Fruit fly (Drosophila melanogaster) whole organism, embryonic: ENCODE data around the gene CG4593.
A peak's percentile ranks its signal among the peaks of the same experiment; 100 is the strongest.

Experiments
- Aef1 ChIP-seq: fragments of 200-800 bp; sonication (Bioruptor generic); IDR thresholded peaks from 3 replicates; pipeline ENCODE4 v1.3.6; 2022; ENCODE audit warnings: missing biosample characterization, missing genetic modification characterization
- Antp ChIP-seq: fragments of 200-800 bp; sonication (Bioruptor generic); optimal IDR thresholded peaks from 3 replicates; lab custom pipeline; 2016; ENCODE audit warnings: missing biosample characterization, missing genetic modification characterization
- Atf3 ChIP-seq: fragments of 200-800 bp; sonication (Bioruptor generic); optimal IDR thresholded peaks from 3 replicates; lab custom pipeline; 2016; ENCODE audit warnings: missing biosample characterization, missing genetic modification characterization
- Atf6 ChIP-seq: fragments of 200-800 bp; sonication (Bioruptor generic); IDR thresholded peaks from 2 replicates; pipeline ENCODE4 v1.3.6; 2022; ENCODE audit warnings: missing biosample characterization, missing genetic modification characterization
- Blimp-1 ChIP-seq: fragments of 200-800 bp; sonication (Bioruptor generic); optimal IDR thresholded peaks from 3 replicates; lab custom pipeline; 2018; ENCODE audit warnings: missing biosample characterization, missing genetic modification characterization, mild to moderate bottlenecking, moderate library complexity, missing genetic modification reagents
- CG10462 ChIP-seq: fragments of 200-800 bp; sonication (Bioruptor generic); optimal IDR thresholded peaks from 2 replicates; lab custom pipeline; 2016; ENCODE audit warnings: missing biosample characterization, missing genetic modification characterization
- CG11247 ChIP-seq: fragments of 200-800 bp; sonication (Bioruptor generic); IDR thresholded peaks from 2 replicates; pipeline ENCODE4 v1.3.6; 2022; ENCODE audit warnings: missing biosample characterization, missing genetic modification characterization
- CG11695 ChIP-seq: fragments of 200-800 bp; sonication (Bioruptor generic); IDR thresholded peaks from 3 replicates; pipeline ENCODE4 v1.3.6; 2022; ENCODE audit warnings: missing biosample characterization, missing genetic modification characterization
- CG12659 ChIP-seq: fragments of 200-800 bp; sonication (Bioruptor generic); optimal IDR thresholded peaks from 3 replicates; lab custom pipeline; 2017; ENCODE audit warnings: mild to moderate bottlenecking, missing biosample characterization, missing genetic modification reagents, missing genetic modification characterization
- CG13424 ChIP-seq: fragments of 200-800 bp; sonication (Bioruptor generic); optimal IDR thresholded peaks from 2 replicates; lab custom pipeline; 2019; ENCODE audit warnings: missing biosample characterization, mild to moderate bottlenecking, missing genetic modification characterization, moderate library complexity
- CG15601 ChIP-seq: fragments of 200-800 bp; sonication (Bioruptor generic); optimal IDR thresholded peaks from 3 replicates; lab custom pipeline; 2019; ENCODE audit warnings: missing biosample characterization, mild to moderate bottlenecking, missing genetic modification characterization, moderate library complexity
- CG15696 ChIP-seq: fragments of 200-800 bp; sonication (Bioruptor generic); optimal IDR thresholded peaks from 2 replicates; lab custom pipeline; 2019; ENCODE audit warnings: missing biosample characterization, mild to moderate bottlenecking, missing genetic modification characterization, moderate library complexity
- CG1647 ChIP-seq: fragments of 200-800 bp; sonication (Bioruptor generic); optimal IDR thresholded peaks from 3 replicates; lab custom pipeline; 2016; ENCODE audit warnings: missing biosample characterization, missing genetic modification characterization
- CG16863 ChIP-seq: fragments of 200-800 bp; sonication (Bioruptor generic); optimal IDR thresholded peaks from 3 replicates; lab custom pipeline; 2016; ENCODE audit warnings: missing biosample characterization, missing genetic modification characterization
- CG17385 ChIP-seq: fragments of 200-800 bp; sonication (Bioruptor generic); optimal IDR thresholded peaks from 3 replicates; lab custom pipeline; 2018; ENCODE audit warnings: missing biosample characterization, mild to moderate bottlenecking, missing genetic modification characterization
- CG18619 ChIP-seq: fragments of 200-800 bp; sonication (Bioruptor generic); optimal IDR thresholded peaks from 3 replicates; lab custom pipeline; 2017; ENCODE audit warnings: missing biosample characterization, mild to moderate bottlenecking, missing genetic modification characterization
- CG2116 ChIP-seq: fragments of 200-800 bp; sonication (Bioruptor generic); optimal IDR thresholded peaks from 3 replicates; lab custom pipeline; 2018; ENCODE audit warnings: missing biosample characterization, mild to moderate bottlenecking, missing genetic modification characterization
- CG2120 ChIP-seq: fragments of 200-800 bp; sonication (Bioruptor generic); optimal IDR thresholded peaks from 3 replicates; lab custom pipeline; 2016; ENCODE audit warnings: missing biosample characterization, missing genetic modification characterization
- CG32767 ChIP-seq: fragments of 200-800 bp; sonication (Bioruptor generic); IDR thresholded peaks from 2 replicates; pipeline ENCODE4 v1.3.6; 2022; ENCODE audit warnings: missing biosample characterization, missing genetic modification characterization
- CG32772 ChIP-seq: fragments of 200-800 bp; sonication (Bioruptor generic); IDR thresholded peaks from 2 replicates; pipeline ENCODE4 v1.3.6; 2022; ENCODE audit warnings: missing biosample characterization, missing genetic modification characterization
- CG3281 ChIP-seq: fragments of 200-800 bp; sonication (Bioruptor generic); optimal IDR thresholded peaks from 3 replicates; lab custom pipeline; 2017; ENCODE audit warnings: missing biosample characterization, mild to moderate bottlenecking, missing genetic modification characterization
- CG34376 ChIP-seq: fragments of 200-800 bp; sonication (Bioruptor generic); optimal IDR thresholded peaks from 2 replicates; lab custom pipeline; 2018; ENCODE audit warnings: missing biosample characterization, mild to moderate bottlenecking, missing genetic modification characterization
- CG5953 ChIP-seq: fragments of 200-800 bp; sonication (Bioruptor generic); IDR thresholded peaks from 2 replicates; pipeline ENCODE4 v1.3.6; 2022; ENCODE audit warnings: missing biosample characterization, missing genetic modification characterization
- CG6683 ChIP-seq: fragments of 200-800 bp; sonication (Bioruptor generic); optimal IDR thresholded peaks from 2 replicates; lab custom pipeline; 2017; ENCODE audit warnings: missing biosample characterization, mild to moderate bottlenecking, missing genetic modification characterization, missing genetic modification reagents
- CG7987 ChIP-seq: fragments of 200-800 bp; sonication (Bioruptor generic); optimal IDR thresholded peaks from 2 replicates; lab custom pipeline; 2018; ENCODE audit warnings: missing biosample characterization, mild to moderate bottlenecking, missing genetic modification characterization, moderate library complexity
- CG8089 ChIP-seq: fragments of 200-800 bp; sonication (Bioruptor generic); optimal IDR thresholded peaks from 3 replicates; lab custom pipeline; 2016; ENCODE audit warnings: missing biosample characterization, missing genetic modification characterization
- CG8478 ChIP-seq: fragments of >200 bp; optimal IDR thresholded peaks from 2 replicates; lab custom pipeline; 2018
- CHES-1-like ChIP-seq: fragments of 200-800 bp; sonication (Bioruptor generic); optimal IDR thresholded peaks from 2 replicates; lab custom pipeline; 2016; ENCODE audit warnings: missing biosample characterization, missing genetic modification characterization
- D19B ChIP-seq: fragments of 200-800 bp; sonication (Bioruptor generic); optimal IDR thresholded peaks from 2 replicates; lab custom pipeline; 2017; ENCODE audit warnings: missing biosample characterization, mild to moderate bottlenecking, missing genetic modification characterization
- Elba2 ChIP-seq: fragments of 200-800 bp; sonication (Bioruptor generic); optimal IDR thresholded peaks from 3 replicates; lab custom pipeline; 2016; ENCODE audit warnings: missing biosample characterization, missing genetic modification characterization
- Fer3 ChIP-seq: fragments of 200-800 bp; sonication (Bioruptor generic); optimal IDR thresholded peaks from 2 replicates; lab custom pipeline; 2018; ENCODE audit warnings: missing biosample characterization, mild to moderate bottlenecking, missing genetic modification characterization, moderate library complexity
- Hey ChIP-seq: fragments of 200-800 bp; sonication (Bioruptor generic); optimal IDR thresholded peaks from 3 replicates; lab custom pipeline; 2018; ENCODE audit warnings: missing biosample characterization, mild to moderate bottlenecking, missing genetic modification characterization
- Hr3 ChIP-seq: fragments of 200-800 bp; sonication (Bioruptor generic); optimal IDR thresholded peaks from 3 replicates; lab custom pipeline; 2016; ENCODE audit warnings: missing biosample characterization, missing genetic modification characterization
- Kr ChIP-seq: fragments of 200-800 bp; sonication (Bioruptor generic); optimal IDR thresholded peaks from 2 replicates; lab custom pipeline; 2017; ENCODE audit warnings: missing biosample characterization, mild to moderate bottlenecking, missing genetic modification characterization
- Lpt ChIP-seq: fragments of >200 bp; optimal IDR thresholded peaks from 2 replicates; lab custom pipeline; 2018; ENCODE audit warnings: missing biosample characterization, missing genetic modification characterization
- Sox102F ChIP-seq: fragments of 200-800 bp; sonication (Bioruptor generic); optimal IDR thresholded peaks from 2 replicates; lab custom pipeline; 2018; ENCODE audit warnings: missing biosample characterization, mild to moderate bottlenecking, missing genetic modification characterization, moderate library complexity
- Tbp ChIP-seq: fragments of >200 bp; optimal IDR thresholded peaks from 2 replicates; lab custom pipeline; 2018; ENCODE audit warnings: missing biosample characterization, missing genetic modification characterization
- YL-1 ChIP-seq: fragments of 200-800 bp; sonication (Bioruptor generic); optimal IDR thresholded peaks from 3 replicates; lab custom pipeline; 2017; ENCODE audit warnings: missing biosample characterization, mild to moderate bottlenecking, missing genetic modification characterization
- ap ChIP-seq: fragments of 200-800 bp; sonication (Bioruptor generic); IDR thresholded peaks from 2 replicates; pipeline ENCODE4 v1.3.6; 2022; ENCODE audit warnings: missing biosample characterization, missing genetic modification characterization
- ase ChIP-seq: fragments of 200-800 bp; sonication (Bioruptor generic); IDR thresholded peaks from 3 replicates; pipeline ENCODE4 v1.3.6; 2022; ENCODE audit warnings: missing biosample characterization, missing genetic modification characterization
- ato ChIP-seq: fragments of 200-800 bp; sonication (Bioruptor generic); IDR thresholded peaks from 2 replicates; pipeline ENCODE4 v1.3.6; 2022; ENCODE audit warnings: missing biosample characterization, missing genetic modification characterization; ENCODE audit not compliant: partially characterized antibody
- caup ChIP-seq: fragments of 200-800 bp; sonication (Bioruptor generic); optimal IDR thresholded peaks from 3 replicates; lab custom pipeline; 2017; ENCODE audit warnings: missing biosample characterization, mild to moderate bottlenecking, missing genetic modification characterization, moderate library complexity; ENCODE audit not compliant: severe bottlenecking
- dan ChIP-seq: fragments of 200-800 bp; sonication (Bioruptor generic); IDR thresholded peaks from 2 replicates; pipeline ENCODE4 v1.3.6; 2022; ENCODE audit warnings: missing biosample characterization, missing genetic modification characterization
- disco-r ChIP-seq: fragments of 200-800 bp; sonication (Bioruptor generic); optimal IDR thresholded peaks from 2 replicates; lab custom pipeline; 2016; ENCODE audit warnings: missing biosample characterization, missing genetic modification characterization
- ftz-f1 ChIP-seq: fragments of 200-800 bp; sonication (Bioruptor generic); optimal IDR thresholded peaks from 2 replicates; lab custom pipeline; 2016; ENCODE audit warnings: missing biosample characterization, missing genetic modification characterization
- gcm ChIP-seq: fragments of 200-800 bp; sonication (Bioruptor generic); optimal IDR thresholded peaks from 2 replicates; lab custom pipeline; 2019; ENCODE audit warnings: missing biosample characterization, mild to moderate bottlenecking, missing genetic modification characterization, moderate library complexity
- jigr1 ChIP-seq: fragments of 200-800 bp; sonication (Bioruptor generic); IDR thresholded peaks from 3 replicates; pipeline ENCODE4 v1.3.6; 2022; ENCODE audit warnings: missing biosample characterization, missing genetic modification characterization
- nau ChIP-seq: fragments of 200-800 bp; sonication (Bioruptor generic); optimal IDR thresholded peaks from 3 replicates; lab custom pipeline; 2017; ENCODE audit warnings: missing biosample characterization, mild to moderate bottlenecking, missing genetic modification characterization, missing genetic modification reagents
- pb ChIP-seq: fragments of 200-800 bp; sonication (Bioruptor generic); optimal IDR thresholded peaks from 3 replicates; lab custom pipeline; 2016; ENCODE audit warnings: missing biosample characterization, missing genetic modification characterization
- sima ChIP-seq: fragments of 200-800 bp; sonication (Bioruptor generic); optimal IDR thresholded peaks from 2 replicates; lab custom pipeline; 2016; ENCODE audit warnings: missing biosample characterization, missing genetic modification characterization
- trh ChIP-seq: fragments of 200-800 bp; sonication (Bioruptor generic); optimal IDR thresholded peaks from 2 replicates; lab custom pipeline; 2016; ENCODE audit warnings: missing biosample characterization, missing genetic modification characterization

CG4593 gene

DNA sequence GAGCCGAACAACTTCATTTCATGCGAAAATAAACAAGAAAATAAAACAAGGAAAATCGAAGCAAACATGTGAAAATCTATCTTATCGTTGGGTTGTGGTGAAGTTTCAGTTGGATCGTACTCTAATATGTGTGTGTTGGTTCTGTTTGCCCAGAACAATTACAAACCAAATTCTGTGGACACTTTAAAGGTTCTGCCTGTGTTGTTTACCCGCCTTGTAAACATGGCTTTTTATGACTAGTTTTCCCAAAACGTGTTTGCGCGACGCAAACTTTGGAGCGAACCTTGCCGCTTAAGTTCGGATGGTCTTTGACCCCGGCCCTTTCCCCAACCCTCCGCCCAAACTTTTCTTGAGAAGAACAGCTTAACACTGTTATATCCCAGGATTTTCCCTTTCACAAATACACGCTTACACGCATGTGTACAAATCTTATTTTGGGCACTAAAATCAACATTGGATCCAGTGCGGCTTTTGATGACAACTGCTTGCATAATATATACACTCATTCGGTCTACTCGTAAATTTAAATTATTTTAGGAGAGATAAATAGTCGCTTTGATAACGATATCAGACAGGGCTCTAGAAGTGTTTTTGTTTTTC is 9.5 kb upstream of the CG4593 start (continued):
- TF ChIP-seq CG6683 (GFP tag; lab: Kevin White, UChicago) (peak; percentile 67), Fer3 (tag; lab: Kevin White, UChicago) (peak; percentile 67), dan (GFP tag; lab: Robert Waterston, UW) (no peak), CG11695 (GFP tag; lab: Robert Waterston, UW) (peak; percentile 73), trh (peak; percentile 83), Kr (GFP tag; lab: Kevin White, UChicago) (peak; percentile 99), Aef1 (GFP tag; lab: Robert Waterston, UW) (no peak), Tbp (GFP tag; lab: Kevin White, UChicago) (no peak), CG34376 (peak; percentile 39), CG15696 (tag; lab: Kevin White, UChicago) (peak; percentile 98), YL-1 (GFP tag; lab: Kevin White, UChicago) (peak; percentile 97), pb (peak; percentile 75), Antp (peak; percentile 76), ap (GFP tag; lab: Robert Waterston, UW) (no peak), CG3281 (GFP tag; lab: Kevin White, UChicago) (peak; percentile 70), CG32767 (GFP tag; lab: Robert Waterston, UW) (peak; percentile 65), CG12659 (GFP tag; lab: Kevin White, UChicago) (peak; percentile 84), disco-r (peak; percentile 81), CG13424 (tag; lab: Kevin White, UChicago) (peak; percentile 73), D19B (GFP tag; lab: Kevin White, UChicago) (peak; percentile 15), CG32772 (GFP tag; lab: Robert Waterston, UW) (peak; percentile 40; the same call in 1 of the 2 replicates), ase (GFP tag; lab: Robert Waterston, UW) (peak; percentile 54; the same call in 2 of the 3 replicates), Hey (tag; lab: Kevin White, UChicago) (peak; percentile 83), Atf3 (GFP tag; lab: Kevin White, UChicago) (peak; percentile 87), Hr3 (GFP tag; lab: Kevin White, UChicago) (peak; percentile 63), CG18619 (GFP tag; lab: Kevin White, UChicago) (peak; percentile 82), ato (GFP tag; lab: Robert Waterston, UW) (no peak), CHES-1-like (GFP tag; lab: Kevin White, UChicago) (peak; percentile 91), Elba2 (no peak), CG8089 (GFP tag; lab: Kevin White, UChicago) (peak; percentile 94), CG7987 (GFP tag; lab: Kevin White, UChicago) (peak; percentile 84), caup (GFP tag; lab: Kevin White, UChicago) (peak; percentile 84), CG1647 (GFP tag; lab: Kevin White, UChicago) (peak; percentile 73), ftz-f1 (GFP tag; lab: Kevin White, UChicago) (no peak), Sox102F (peak; percentile 46), CG16863 (GFP tag; lab: Kevin White, UChicago) (peak; percentile 90), Blimp-1 (peak; percentile 87), Lpt (GFP tag; lab: Kevin White, UChicago) (no peak), sima (GFP tag; lab: Kevin White, UChicago) (peak; percentile 74), CG10462 (GFP tag; lab: Kevin White, UChicago) (peak; percentile 87), CG11247 (peak; percentile 67), CG17385 (peak; percentile 71), CG15601 (tag; lab: Kevin White, UChicago) (peak; percentile 96), CG5953 (GFP tag; lab: Robert Waterston, UW) (peak; percentile 68), CG2120 (GFP tag; lab: Kevin White, UChicago) (peak; percentile 46), CG8478 (no peak), nau (peak; percentile 83), gcm (GFP tag; lab: Kevin White, UChicago) (peak; percentile 87), jigr1 (GFP tag; lab: Robert Waterston, UW) (no peak), Atf6 (GFP tag; lab: Robert Waterston, UW) (peak; percentile 83), CG2116 (peak; percentile 72)
